Worm (Caenorhabditis elegans): ENCODE data around the gene erfa-3.
A peak's percentile ranks its signal among the peaks of the same experiment; 100 is the strongest.

erfa-3 gene

ce11 chrV:11095873-11096272 lies 17.0 kb downstream of the erfa-3 start, which contains the start of gene Y42A5A.3:
Y42A5A.3 (minus strand) TSS chrV:11095973.
- no peak for TF ChIP-seq zag-1 (tag; optimal IDR thresholded peaks at IDR 0.05)
- no peak for TF ChIP-seq lsy-2 (tag; optimal IDR thresholded peaks at IDR 0.05)
- peak; percentile 5 for TF ChIP-seq blmp-1 (tag; optimal IDR thresholded peaks at IDR 0.05)
- TF ChIP-seq nhr-90 (tag; optimal IDR thresholded peaks at IDR 0.05; ENCODE audit: poor library complexity): no peak
- TF ChIP-seq irx-1 (tag; optimal IDR thresholded peaks at IDR 0.05): no peak
- TF ChIP-seq lin-14 (GFP tag; optimal IDR thresholded peaks at IDR 0.05): no peak
- TF ChIP-seq snpc-4 (tag; optimal IDR thresholded peaks at IDR 0.05): no peak
- TF ChIP-seq unc-30 (tag; optimal IDR thresholded peaks at IDR 0.05): no peak
- TF ChIP-seq elt-3 (tag; optimal IDR thresholded peaks at IDR 0.05): peak in 1 of 6 experiments; percentile 21
- no peak for TF ChIP-seq pax-3 (tag; optimal IDR thresholded peaks at IDR 0.05)
- no peak for TF ChIP-seq sox-4 (tag; optimal IDR thresholded peaks at IDR 0.05)

- TF ChIP-seq mef-2 (tag; optimal IDR thresholded peaks at IDR 0.05) (no peak), fkh-10 (GFP tag; optimal IDR thresholded peaks at IDR 0.05) (no peak), tbx-2 (tag; optimal IDR thresholded peaks at IDR 0.05) (peak; percentile 24), mep-1 (tag; optimal IDR thresholded peaks at IDR 0.05) (no peak), nhr-71 (tag; optimal IDR thresholded peaks at IDR 0.05) (peak; percentile 3), ceh-8 (GFP tag; optimal IDR thresholded peaks at IDR 0.05) (no peak), elt-3 (tag; optimal IDR thresholded peaks at IDR 0.05) (peak in 1 of 6 experiments; percentile 28), rnt-1 (tag; optimal IDR thresholded peaks at IDR 0.05) (no peak), dpl-1 (GFP tag; optimal IDR thresholded peaks at IDR 0.05) (no peak), unc-98 (GFP tag; IDR thresholded peaks at IDR 0.05) (no peak), nhr-47 (tag; optimal IDR thresholded peaks at IDR 0.05) (no peak), irx-1 (tag; optimal IDR thresholded peaks at IDR 0.05) (no peak), blmp-1 (tag; optimal IDR thresholded peaks at IDR 0.05) (peak; percentile 19), efl-1 (optimal IDR thresholded peaks at IDR 0.05) (no peak), efl-1 (GFP tag; optimal IDR thresholded peaks at IDR 0.05 in 1 of 2) (peak in 1 of 2 experiments; percentile 39), zip-4 (GFP tag; optimal IDR thresholded peaks at IDR 0.05) (no peak), lin-35 (GFP tag; optimal IDR thresholded peaks at IDR 0.05) (peak in 1 of 2 experiments; percentile 29), nhr-85 (tag) (peak; percentile 81), ztf-4 (tag; optimal IDR thresholded peaks at IDR 0.05) (no peak), fkh-8 (tag; optimal IDR thresholded peaks at IDR 0.05) (no peak), mdl-1 (tag; optimal IDR thresholded peaks at IDR 0.05) (peak in 1 of 2 experiments; percentile 22), ztf-11 (tag; optimal IDR thresholded peaks at IDR 0.05) (no peak), sptf-1 (tag; optimal IDR thresholded peaks at IDR 0.05) (no peak), hlh-4 (tag; optimal IDR thresholded peaks at IDR 0.05) (no peak), nhr-76 (tag; optimal IDR thresholded peaks at IDR 0.05) (no peak), pag-3 (tag; optimal IDR thresholded peaks at IDR 0.05; ENCODE audit: borderline replicate concordance, insufficient read depth) (no peak), nhr-12 (tag; optimal IDR thresholded peaks at IDR 0.05) (no peak), aha-1 (tag; optimal IDR thresholded peaks at IDR 0.05) (no peak), lin-14 (GFP tag; optimal IDR thresholded peaks at IDR 0.05) (peak; percentile 57), nhr-20 (tag; optimal IDR thresholded peaks at IDR 0.05) (peak; percentile 26)
Observed at ce11 chrV:11094698-11095097, 18.2 kb downstream of the erfa-3 start.

ce11 chrV:11093163-11094091 lies 19.5 kb downstream of the erfa-3 start, which contains the start of gene lact-8:
lact-8 (minus strand) TSS chrV:11093607.
- TF ChIP-seq zip-4 (GFP tag; optimal IDR thresholded peaks at IDR 0.05): no peak
- TF ChIP-seq lir-3 (tag; optimal IDR thresholded peaks at IDR 0.05; ENCODE audit: poor library complexity): no peak
- no peak for TF ChIP-seq nhr-237 (tag; optimal IDR thresholded peaks at IDR 0.05)
- no peak for TF ChIP-seq C04F5.9 (tag; optimal IDR thresholded peaks at IDR 0.05)
- TF ChIP-seq lin-35 (GFP tag; optimal IDR thresholded peaks at IDR 0.05): no peak
- peak; percentile 18 for TF ChIP-seq lin-14 (GFP tag; optimal IDR thresholded peaks at IDR 0.05)
- no peak for TF ChIP-seq irx-1 (tag; optimal IDR thresholded peaks at IDR 0.05)
- TF ChIP-seq nhr-90 (tag; optimal IDR thresholded peaks at IDR 0.05; ENCODE audit: poor library complexity): no peak
- no peak for TF ChIP-seq zag-1 (tag; optimal IDR thresholded peaks at IDR 0.05)
- TF ChIP-seq grh-1 (GFP tag; IDR thresholded peaks at IDR 0.05): no peak
- TF ChIP-seq fkh-8 (tag; optimal IDR thresholded peaks at IDR 0.05): no peak
- no peak for TF ChIP-seq C34B4.2 (tag; optimal IDR thresholded peaks at IDR 0.05)
- no peak for TF ChIP-seq egl-13 (tag; optimal IDR thresholded peaks at IDR 0.05)
- TF ChIP-seq nhr-20 (tag; optimal IDR thresholded peaks at IDR 0.05): no peak
- TF ChIP-seq nhr-28 (tag; optimal IDR thresholded peaks at IDR 0.05): no peak
- no peak for TF ChIP-seq ceh-90 (tag; optimal IDR thresholded peaks at IDR 0.05)
- TF ChIP-seq hlh-4 (tag; optimal IDR thresholded peaks at IDR 0.05): no peak
- peak; percentile 25 for TF ChIP-seq dsc-1 (tag; optimal IDR thresholded peaks at IDR 0.05)
- TF ChIP-seq blmp-1 (tag; optimal IDR thresholded peaks at IDR 0.05): peak; percentile 56
- no peak for TF ChIP-seq aly-2 (tag; optimal IDR thresholded peaks at IDR 0.05)
- TF ChIP-seq sptf-1 (tag; optimal IDR thresholded peaks at IDR 0.05): no peak
